Worm (Caenorhabditis elegans) whole organism, L1 larva: ENCODE data around the gene H03G16.1.
A peak's percentile ranks its signal among the peaks of the same experiment; 100 is the strongest.

Experiments
- C16A3.4 ChIP-seq: fragments of 150-350 bp; optimal IDR thresholded peaks from 2 replicates; lab custom pipeline; 2014; ENCODE audit warnings: missing biosample characterization, missing genetic modification characterization
- C34B4.2 ChIP-seq: sonication (generic microtip); optimal IDR thresholded peaks from 2 replicates; lab custom pipeline; 2017; ENCODE audit warnings: mild to moderate bottlenecking, missing genetic modification characterization, missing compliant biosample characterization
- F16B12.6 ChIP-seq: fragments of 150-350 bp; optimal IDR thresholded peaks from 2 replicates; lab custom pipeline; 2014; ENCODE audit warnings: missing biosample characterization, missing genetic modification characterization
- Y116A8C.19 ChIP-seq: sonication (generic microtip); optimal IDR thresholded peaks from 2 replicates; lab custom pipeline; 2016; ENCODE audit warnings: missing compliant biosample characterization, missing genetic modification characterization, borderline replicate concordance
- alr-1 ChIP-seq: fragments of 200-800 bp; sonication (Bioruptor generic); optimal IDR thresholded peaks from 2 replicates; lab custom pipeline; 2018; ENCODE audit warnings: borderline replicate concordance, mild to moderate bottlenecking, missing genetic modification characterization, missing compliant biosample characterization
- aly-2 ChIP-seq: fragments of 150-350 bp; optimal IDR thresholded peaks from 2 replicates; lab custom pipeline; 2014; ENCODE audit warnings: missing biosample characterization, missing genetic modification characterization
- blmp-1 ChIP-seq: fragments of 150-350 bp; optimal IDR thresholded peaks from 2 replicates; lab custom pipeline; 2014; ENCODE audit warnings: missing biosample characterization, missing genetic modification characterization
- ceh-63 ChIP-seq: fragments of 200-800 bp; sonication (Bioruptor generic); optimal IDR thresholded peaks from 2 replicates; lab custom pipeline; 2018; ENCODE audit warnings: mild to moderate bottlenecking, missing genetic modification characterization, missing compliant biosample characterization
- efl-1 ChIP-seq, 4 experiments: fragments of 150-350 bp; optimal IDR thresholded peaks in 3 of 4; peaks in 1 of 4; 1 replicate in 1 of 4; 2 replicates in 3 of 4; lab custom pipeline; 2014; ENCODE audit warnings: missing biosample characterization in 2 of 4, missing genetic modification characterization in 2 of 4, missing genetic modification reagents in 2 of 4
- egl-13 ChIP-seq: sonication (generic microtip); optimal IDR thresholded peaks from 2 replicates; lab custom pipeline; 2016; ENCODE audit warnings: missing genotype, missing genetic modification reagents, missing genetic modification characterization, missing compliant biosample characterization
- elt-2 ChIP-seq: sonication (generic microtip); optimal IDR thresholded peaks from 2 replicates; lab custom pipeline; 2016; ENCODE audit warnings: missing genetic modification characterization, mild to moderate bottlenecking, inconsistent platforms, missing compliant biosample characterization, missing genetic modification reagents
- elt-3 ChIP-seq, 6 experiments: fragments of 150-350 bp in 1 of 6; sonication (generic microtip); optimal IDR thresholded peaks; 2 replicates each; lab custom pipeline; 2017 to 2018; ENCODE audit warnings: missing biosample characterization in 6 of 6, missing genetic modification characterization in 6 of 6, inconsistent platforms in 1 of 6
- ets-5 ChIP-seq: fragments of 200-800 bp; sonication (Bioruptor generic); IDR thresholded peaks from 2 replicates; pipeline ENCODE4 v1.3.6; 2022; ENCODE audit warnings: missing genetic modification characterization, missing compliant biosample characterization
- fkh-4 ChIP-seq: sonication (generic microtip); optimal IDR thresholded peaks from 2 replicates; lab custom pipeline; 2016; ENCODE audit warnings: missing compliant biosample characterization, missing genetic modification characterization, borderline replicate concordance
- grh-1 ChIP-seq: fragments of 200-800 bp; sonication (Bioruptor generic); IDR thresholded peaks from 2 replicates; pipeline ENCODE4 v1.3.6; 2022; ENCODE audit warnings: missing genetic modification reagents, missing genetic modification characterization, missing compliant biosample characterization
- lin-13 ChIP-seq: fragments of 150-350 bp; optimal IDR thresholded peaks from 2 replicates; lab custom pipeline; 2014; ENCODE audit warnings: missing biosample characterization, missing genetic modification reagents, missing genetic modification characterization
- lin-14 ChIP-seq: fragments of 200-800 bp; sonication (Bioruptor generic); optimal IDR thresholded peaks from 2 replicates; lab custom pipeline; 2018; ENCODE audit warnings: mild to moderate bottlenecking, missing genetic modification characterization, moderate library complexity, missing compliant biosample characterization
- lin-35 ChIP-seq, 2 experiments: fragments of 150-350 bp; optimal IDR thresholded peaks; 2 replicates each; lab custom pipeline; 2014; ENCODE audit warnings: missing biosample characterization in 2 of 2, missing genetic modification characterization in 2 of 2, missing genetic modification reagents in 2 of 2
- lir-3 ChIP-seq: sonication (generic microtip); optimal IDR thresholded peaks from 2 replicates; lab custom pipeline; 2016; ENCODE audit warnings: mild to moderate bottlenecking, missing genetic modification characterization, moderate library complexity, missing compliant biosample characterization; ENCODE audit not compliant: poor library complexity
- lsy-2 ChIP-seq, 2 experiments: fragments of 150-350 bp; optimal IDR thresholded peaks; 2 replicates each; lab custom pipeline; 2014; ENCODE audit warnings: missing biosample characterization in 2 of 2, missing genetic modification characterization in 2 of 2
- mdl-1 ChIP-seq, 2 experiments: fragments of 150-350 bp; optimal IDR thresholded peaks; 2 replicates each; lab custom pipeline; 2014 to 2017; ENCODE audit warnings: missing biosample characterization in 2 of 2, missing genetic modification characterization in 2 of 2, inconsistent platforms in 1 of 2
- nhr-11 ChIP-seq: fragments of 150-350 bp; optimal IDR thresholded peaks from 2 replicates; lab custom pipeline; 2014; ENCODE audit warnings: missing biosample characterization, missing genetic modification characterization
- nhr-19 ChIP-seq: fragments of 200-800 bp; sonication (Bioruptor generic); conservative IDR thresholded peaks from 2 replicates; pipeline ENCODE4 v1.3.6; 2022; ENCODE audit warnings: missing genetic modification characterization, missing compliant biosample characterization
- nhr-20 ChIP-seq: sonication (generic microtip); optimal IDR thresholded peaks from 2 replicates; lab custom pipeline; 2016; ENCODE audit warnings: mild to moderate bottlenecking, missing genetic modification characterization, missing compliant biosample characterization
- nhr-28 ChIP-seq: fragments of 150-350 bp; optimal IDR thresholded peaks from 2 replicates; lab custom pipeline; 2014; ENCODE audit warnings: missing biosample characterization, missing genetic modification characterization
- nhr-47 ChIP-seq: sonication (generic microtip); optimal IDR thresholded peaks from 2 replicates; lab custom pipeline; 2016; ENCODE audit warnings: mild to moderate bottlenecking, missing genetic modification characterization, moderate library complexity, missing compliant biosample characterization
- nhr-71 ChIP-seq: sonication (generic microtip); optimal IDR thresholded peaks from 2 replicates; lab custom pipeline; 2016; ENCODE audit warnings: mild to moderate bottlenecking, missing genetic modification characterization, moderate library complexity, missing compliant biosample characterization
- nhr-76 ChIP-seq: sonication (generic microtip); optimal IDR thresholded peaks from 2 replicates; lab custom pipeline; 2017; ENCODE audit warnings: missing biosample characterization, missing genetic modification characterization
- nhr-77 ChIP-seq: fragments of 150-350 bp; optimal IDR thresholded peaks from 2 replicates; lab custom pipeline; 2014; ENCODE audit warnings: missing biosample characterization, missing genetic modification characterization
- nhr-84 ChIP-seq: sonication (generic microtip); optimal IDR thresholded peaks from 2 replicates; lab custom pipeline; 2017; ENCODE audit warnings: missing biosample characterization, missing genetic modification characterization
- nhr-85 ChIP-seq: sonication (generic microtip); peaks from one replicate; lab custom pipeline; 2016; ENCODE audit warnings: missing genetic modification characterization, inconsistent platforms, missing compliant biosample characterization
- nhr-90 ChIP-seq: sonication (generic microtip); optimal IDR thresholded peaks from 2 replicates; lab custom pipeline; 2016; ENCODE audit warnings: mild to moderate bottlenecking, missing genetic modification characterization, missing compliant biosample characterization; ENCODE audit not compliant: poor library complexity
- rnt-1 ChIP-seq: sonication (generic microtip); optimal IDR thresholded peaks from 2 replicates; lab custom pipeline; 2016; ENCODE audit warnings: mild to moderate bottlenecking, missing genetic modification characterization, moderate library complexity, missing compliant biosample characterization
- snpc-4 ChIP-seq: fragments of 150-350 bp; optimal IDR thresholded peaks from 2 replicates; lab custom pipeline; 2014; ENCODE audit warnings: missing biosample characterization, missing genetic modification characterization
- snu-23 ChIP-seq: sonication (generic microtip); optimal IDR thresholded peaks from 2 replicates; lab custom pipeline; 2016; ENCODE audit warnings: missing genetic modification characterization, missing compliant biosample characterization
- sox-4 ChIP-seq: sonication (generic microtip); optimal IDR thresholded peaks from 2 replicates; lab custom pipeline; 2016; ENCODE audit warnings: missing genetic modification characterization, missing compliant biosample characterization
- sptf-1 ChIP-seq: fragments of 150-350 bp; optimal IDR thresholded peaks from 2 replicates; lab custom pipeline; 2014; ENCODE audit warnings: missing biosample characterization, missing genetic modification characterization
- tbx-2 ChIP-seq: sonication (generic microtip); optimal IDR thresholded peaks from 2 replicates; lab custom pipeline; 2016; ENCODE audit warnings: missing genetic modification characterization, missing compliant biosample characterization
- unc-130 ChIP-seq: fragments of 150-350 bp; optimal IDR thresholded peaks from 2 replicates; lab custom pipeline; 2017; ENCODE audit warnings: missing biosample characterization, missing genetic modification characterization, inconsistent platforms
- unc-30 ChIP-seq: sonication (generic microtip); optimal IDR thresholded peaks from 2 replicates; lab custom pipeline; 2017; ENCODE audit warnings: missing biosample characterization, missing genetic modification characterization
- unc-98 ChIP-seq: fragments of 200-800 bp; sonication (Bioruptor generic); IDR thresholded peaks from 2 replicates; pipeline ENCODE4 v1.3.6; 2022; ENCODE audit warnings: missing genetic modification characterization, missing compliant biosample characterization
- ztf-11 ChIP-seq, 2 experiments: sonication (generic microtip); optimal IDR thresholded peaks; 2 replicates each; lab custom pipeline; 2016 to 2017; ENCODE audit warnings: missing genetic modification characterization in 2 of 2, missing biosample characterization in 1 of 2, missing compliant biosample characterization in 1 of 2
- ztf-4 ChIP-seq: fragments of 150-350 bp; optimal IDR thresholded peaks from 2 replicates; lab custom pipeline; 2014; ENCODE audit warnings: missing biosample characterization, missing genetic modification characterization

Gene H03G16.1

DNA sequence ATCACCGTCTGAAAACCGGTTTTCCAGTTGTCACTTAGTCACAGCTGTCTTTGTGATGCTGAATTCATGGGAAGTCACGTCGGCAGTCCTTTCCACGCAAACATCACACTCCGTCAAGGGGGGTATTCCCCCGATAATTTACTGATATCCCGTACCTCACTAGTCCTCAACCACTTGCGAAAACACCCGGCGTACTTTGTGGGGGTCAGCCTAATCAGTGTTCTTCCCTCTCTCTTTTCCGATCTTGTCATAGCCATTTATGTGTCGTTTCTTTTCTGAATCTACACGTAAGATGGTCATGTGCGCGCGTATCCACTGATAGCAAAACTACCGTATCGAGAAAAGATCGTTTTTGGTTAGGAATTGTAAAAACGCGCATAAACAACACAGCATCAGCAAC is 25.7 kb downstream of the H03G16.1 start:
- TF ChIP-seq nhr-11 (tag; lab: Kevin White, UChicago) = no peak
- TF ChIP-seq ceh-63 (GFP tag; lab: Kevin White, UChicago) = no peak
- no peak for TF ChIP-seq egl-13 (tag; lab: Kevin White, UChicago)
- TF ChIP-seq nhr-71 (tag; lab: Kevin White, UChicago) = peak; percentile 69
- no peak for TF ChIP-seq sox-4 (tag; lab: Kevin White, UChicago)
- TF ChIP-seq lir-3 (tag; lab: Kevin White, UChicago) = no peak
- peak; percentile 83 for TF ChIP-seq nhr-20 (tag; lab: Kevin White, UChicago)
- TF ChIP-seq sptf-1 (tag; lab: Kevin White, UChicago) = no peak
- TF ChIP-seq mdl-1 (tag; optimal IDR thresholded peaks at IDR 0.05; lab: Kevin White, UChicago) = peak in 1 of 2 experiments; percentile 74
- peak in 1 of 2 experiments; percentile 45 for TF ChIP-seq lin-35 (GFP tag; optimal IDR thresholded peaks at IDR 0.05; lab: Kevin White, UChicago)
- peak; percentile 64 for TF ChIP-seq lin-14 (GFP tag; lab: Kevin White, UChicago)
- no peak for TF ChIP-seq nhr-76 (tag; lab: Kevin White, UChicago)
- TF ChIP-seq C34B4.2 (tag; lab: Kevin White, UChicago) = no peak
- TF ChIP-seq tbx-2 (tag; lab: Kevin White, UChicago) = peak; percentile 40
- TF ChIP-seq elt-3 (tag; optimal IDR thresholded peaks at IDR 0.05; lab: Kevin White, UChicago) = peak in 5 of 6 experiments; percentile 48 to 92 (median 69)
- TF ChIP-seq lsy-2 (tag; optimal IDR thresholded peaks at IDR 0.05; lab: Kevin White, UChicago) = peak in 1 of 2 experiments; percentile 32
- no peak for TF ChIP-seq ztf-11 (tag; optimal IDR thresholded peaks at IDR 0.05; lab: Kevin White, UChicago)
- peak; percentile 86 for TF ChIP-seq blmp-1 (tag; lab: Kevin White, UChicago)
- peak; percentile 92 for TF ChIP-seq nhr-85
- peak; percentile 38 for TF ChIP-seq nhr-90
- TF ChIP-seq grh-1 (GFP tag; lab: Robert Waterston, UW) = peak; percentile 78
- TF ChIP-seq F16B12.6 (tag; lab: Kevin White, UChicago) = no peak
- peak; percentile 60 for TF ChIP-seq nhr-19 (GFP tag; lab: Robert Waterston, UW)
- peak; percentile 63 for TF ChIP-seq unc-130 (tag; lab: Kevin White, UChicago)
- TF ChIP-seq C16A3.4 (tag; lab: Kevin White, UChicago) = peak; percentile 5
- TF ChIP-seq snu-23 (GFP tag; lab: Kevin White, UChicago) = peak; percentile 56
- no peak for TF ChIP-seq fkh-4 (tag; lab: Kevin White, UChicago)
- TF ChIP-seq, all 84 proteins: peak for 16

DNA sequence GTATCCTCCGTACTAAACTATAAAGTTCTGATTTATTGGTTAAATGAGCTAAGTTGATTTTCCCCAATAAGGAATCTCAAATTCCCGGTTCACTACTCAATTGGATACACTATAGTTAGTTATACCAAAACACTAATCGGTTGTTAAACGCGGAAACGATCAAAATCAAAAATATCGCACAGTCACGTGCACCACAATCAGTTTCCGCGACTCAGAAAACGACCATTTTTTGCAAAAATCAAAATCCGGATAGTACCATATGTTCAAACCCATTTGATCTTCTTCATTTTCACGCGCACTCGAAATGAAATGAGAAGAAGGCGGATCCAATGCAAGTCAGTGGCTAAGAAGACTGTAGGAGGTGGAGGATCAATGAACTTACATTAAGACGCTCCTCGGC is 27.8 kb downstream of the H03G16.1 start:
- TF ChIP-seq unc-30 (tag; lab: Kevin White, UChicago) (no peak), nhr-77 (tag; lab: Kevin White, UChicago) (no peak), nhr-19 (GFP tag; lab: Robert Waterston, UW) (peak; percentile 51), blmp-1 (tag; lab: Kevin White, UChicago) (peak; percentile 79), tbx-2 (tag; lab: Kevin White, UChicago) (peak; percentile 47), alr-1 (tag; lab: Kevin White, UChicago) (no peak), lin-13 (no peak), nhr-11 (tag; lab: Kevin White, UChicago) (no peak), ztf-4 (no peak), Y116A8C.19 (tag; lab: Kevin White, UChicago) (no peak), snu-23 (GFP tag; lab: Kevin White, UChicago) (peak; percentile 46), nhr-20 (tag; lab: Kevin White, UChicago) (peak; percentile 88), nhr-28 (tag; lab: Kevin White, UChicago) (no peak), mdl-1 (tag; optimal IDR thresholded peaks at IDR 0.05; lab: Kevin White, UChicago) (peak in 1 of 2 experiments; percentile 48), unc-130 (tag; lab: Kevin White, UChicago) (peak; percentile 37), efl-1 (optimal IDR thresholded peaks at IDR 0.05; lab: Kevin White, UChicago) (no peak), efl-1 (GFP tag; optimal IDR thresholded peaks at IDR 0.05 in 1 of 2; lab: Kevin White, UChicago) (no peak), elt-3 (tag; optimal IDR thresholded peaks at IDR 0.05; lab: Kevin White, UChicago) (peak in 2 of 6 experiments; percentile 42 to 86), lin-35 (GFP tag; optimal IDR thresholded peaks at IDR 0.05; lab: Kevin White, UChicago) (peak in 1 of 2 experiments; percentile 32)
- TF ChIP-seq, all 84 proteins: peak for 9

DNA sequence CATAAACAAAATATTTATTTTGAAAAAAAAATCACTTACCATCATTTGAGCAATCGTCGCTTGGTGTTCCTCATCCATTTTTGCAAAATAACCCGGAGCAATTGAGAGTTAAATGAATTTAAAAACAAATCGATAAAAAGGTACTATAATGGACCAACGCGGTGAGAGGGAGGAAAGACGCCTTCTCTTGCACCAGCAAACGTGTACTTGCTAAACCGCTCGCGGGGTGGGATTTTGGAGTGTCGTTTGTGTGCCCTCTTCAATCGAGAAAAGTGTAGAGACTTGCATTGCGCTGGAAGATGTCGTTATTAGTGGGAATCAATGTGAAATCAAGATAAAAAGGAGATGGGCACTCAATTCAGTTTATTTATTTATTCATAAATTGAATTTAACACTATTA is 30.1 kb downstream of the H03G16.1 start, which contains the start of gene H40L08.1:
H40L08.1 (minus strand) TSS at position 292 of the 400 bp plus-strand sequence.
- TF ChIP-seq snu-23 (GFP tag; lab: Kevin White, UChicago) (peak; percentile 40), lin-35 (GFP tag; optimal IDR thresholded peaks at IDR 0.05; lab: Kevin White, UChicago) (peak; percentile 1 to 50), rnt-1 (tag; lab: Kevin White, UChicago) (peak; percentile 22), sptf-1 (tag; lab: Kevin White, UChicago) (no peak), aly-2 (tag; lab: Kevin White, UChicago) (no peak), nhr-90 (no peak), lsy-2 (tag; optimal IDR thresholded peaks at IDR 0.05; lab: Kevin White, UChicago) (peak in 1 of 2 experiments; percentile 44), ceh-63 (GFP tag; lab: Kevin White, UChicago) (no peak), C34B4.2 (tag; lab: Kevin White, UChicago) (no peak), ztf-11 (tag; optimal IDR thresholded peaks at IDR 0.05; lab: Kevin White, UChicago) (no peak), egl-13 (tag; lab: Kevin White, UChicago) (no peak), sox-4 (tag; lab: Kevin White, UChicago) (no peak), efl-1 (optimal IDR thresholded peaks at IDR 0.05; lab: Kevin White, UChicago) (no peak), efl-1 (GFP tag; optimal IDR thresholded peaks at IDR 0.05 in 1 of 2; lab: Kevin White, UChicago) (no peak), unc-130 (tag; lab: Kevin White, UChicago) (no peak), ets-5 (GFP tag; lab: Robert Waterston, UW) (no peak), snpc-4 (tag; lab: Kevin White, UChicago) (peak; percentile 1), elt-2 (tag; lab: Kevin White, UChicago) (no peak), nhr-47 (tag; lab: Kevin White, UChicago) (peak; percentile 30), lir-3 (tag; lab: Kevin White, UChicago) (no peak), unc-98 (GFP tag; lab: Robert Waterston, UW) (no peak), nhr-84 (no peak), ztf-4 (no peak)
